Worm (Caenorhabditis elegans) whole organism, L4 larva: ENCODE measurements around the gene twnk-1.

Experiments
- F10B5.3 ChIP-seq: sonication (generic microtip); optimal IDR thresholded peaks from 2 replicates; lab custom pipeline; 2016; ENCODE audit warnings: mild to moderate bottlenecking, missing genetic modification characterization, missing compliant biosample characterization
- F37D6.2 ChIP-seq: sonication (generic microtip); optimal IDR thresholded peaks from 2 replicates; lab custom pipeline; 2016; ENCODE audit warnings: mild to moderate bottlenecking, missing genetic modification characterization, missing compliant biosample characterization
- R02D3.7 ChIP-seq: fragments of 150-350 bp; sonication (generic microtip); optimal IDR thresholded peaks from 3 replicates; lab custom pipeline; 2014; ENCODE audit warnings: missing biosample characterization, missing genetic modification characterization
- Y105C5A.15 ChIP-seq: fragments of 200-800 bp; sonication (Bioruptor generic); IDR thresholded peaks from 2 replicates; pipeline ENCODE4 v1.3.6; 2022; ENCODE audit warnings: missing genetic modification characterization, missing compliant biosample characterization
- Y48G9A.11 ChIP-seq: fragments of 200-800 bp; sonication (Bioruptor generic); IDR thresholded peaks from 2 replicates; pipeline ENCODE4 v1.3.6; 2022; ENCODE audit warnings: missing genetic modification reagents, missing genetic modification characterization, missing compliant biosample characterization
- Y5F2A.4 ChIP-seq: fragments of 200-800 bp; sonication (Bioruptor generic); optimal IDR thresholded peaks from 2 replicates; lab custom pipeline; 2018; ENCODE audit warnings: mild to moderate bottlenecking, missing genetic modification characterization, missing compliant biosample characterization
- ZK337.2 ChIP-seq: fragments of 200-800 bp; sonication (Bioruptor generic); IDR thresholded peaks from 2 replicates; pipeline ENCODE4 v1.3.6; 2022; ENCODE audit warnings: missing genetic modification reagents, missing genetic modification characterization, missing compliant biosample characterization
- aha-1 ChIP-seq: fragments of 150-350 bp; peaks from one replicate; lab custom pipeline; 2014; ENCODE audit warnings: missing biosample characterization, missing genetic modification characterization
- ceh-28 ChIP-seq: fragments of 150-350 bp; optimal IDR thresholded peaks from 2 replicates; lab custom pipeline; 2014; ENCODE audit warnings: missing biosample characterization, missing genetic modification reagents, missing genetic modification characterization
- ceh-32 ChIP-seq: sonication (generic microtip); optimal IDR thresholded peaks from 2 replicates; lab custom pipeline; 2016; ENCODE audit warnings: mild to moderate bottlenecking, missing genetic modification characterization, missing compliant biosample characterization; ENCODE audit not compliant: poor library complexity
- ceh-82 ChIP-seq: sonication (generic microtip); optimal IDR thresholded peaks from 2 replicates; lab custom pipeline; 2017; ENCODE audit warnings: missing biosample characterization, missing genetic modification characterization
- cey-2 ChIP-seq: sonication (generic microtip); optimal IDR thresholded peaks from 3 replicates; lab custom pipeline; 2017; ENCODE audit warnings: missing genetic modification characterization, mild to moderate bottlenecking, missing compliant biosample characterization, antibody characterized with exemption, borderline replicate concordance; ENCODE audit not compliant: insufficient read depth
- dve-1 ChIP-seq: sonication (generic microtip); optimal IDR thresholded peaks from 2 replicates; lab custom pipeline; 2017; ENCODE audit warnings: antibody characterized with exemption, mild to moderate bottlenecking, missing genetic modification characterization, missing compliant biosample characterization; ENCODE audit not compliant: insufficient read depth
- fkh-10 ChIP-seq: fragments of 150-350 bp; optimal IDR thresholded peaks from 2 replicates; lab custom pipeline; 2014; ENCODE audit warnings: missing biosample characterization, missing genetic modification reagents, missing genetic modification characterization
- hlh-11 ChIP-seq: fragments of 200-800 bp; sonication (Bioruptor generic); optimal IDR thresholded peaks from 2 replicates; lab custom pipeline; 2018; ENCODE audit warnings: mild to moderate bottlenecking, missing genetic modification characterization, missing compliant biosample characterization
- hlh-30 ChIP-seq: sonication (generic microtip); optimal IDR thresholded peaks from 2 replicates; lab custom pipeline; 2017; ENCODE audit warnings: antibody characterized with exemption, mild to moderate bottlenecking, missing genetic modification characterization, missing compliant biosample characterization; ENCODE audit not compliant: insufficient read depth
- hmg-1.1 ChIP-seq: fragments of 200-800 bp; sonication (Bioruptor generic); IDR thresholded peaks from 2 replicates; pipeline ENCODE4 v1.3.6; 2022; ENCODE audit warnings: missing genetic modification reagents, missing genetic modification characterization, missing compliant biosample characterization
- jun-1 ChIP-seq: fragments of 150-350 bp; optimal IDR thresholded peaks from 2 replicates; lab custom pipeline; 2014; ENCODE audit warnings: missing biosample characterization, missing genetic modification reagents, missing genetic modification characterization
- lim-7 ChIP-seq: fragments of 200-800 bp; sonication (Bioruptor generic); IDR thresholded peaks from 2 replicates; pipeline ENCODE4 v1.3.6; 2022; ENCODE audit warnings: missing genetic modification characterization, missing compliant biosample characterization
- lin-13 ChIP-seq: fragments of 150-350 bp; optimal IDR thresholded peaks from 2 replicates; lab custom pipeline; 2014; ENCODE audit warnings: missing biosample characterization, missing genetic modification reagents, missing genetic modification characterization
- lin-15B ChIP-seq: fragments of 150-350 bp; sonication (generic microtip); optimal IDR thresholded peaks from 3 replicates; lab custom pipeline; 2014; ENCODE audit warnings: missing biosample characterization, missing genetic modification characterization
- lin-29 ChIP-seq: fragments of 200-800 bp; sonication (Bioruptor generic); IDR thresholded peaks from 2 replicates; pipeline ENCODE4 v1.3.6; 2022; ENCODE audit warnings: missing genetic modification reagents, missing genetic modification characterization, missing compliant biosample characterization
- mdt-29 ChIP-seq: fragments of 200-800 bp; sonication (Bioruptor generic); IDR thresholded peaks from 2 replicates; pipeline ENCODE4 v1.3.6; 2022; ENCODE audit warnings: missing genetic modification reagents, missing genetic modification characterization, missing compliant biosample characterization
- mxl-3 ChIP-seq: fragments of 200-800 bp; sonication (Bioruptor generic); optimal IDR thresholded peaks from 2 replicates; lab custom pipeline; 2018; ENCODE audit warnings: mild to moderate bottlenecking, missing genetic modification characterization, missing compliant biosample characterization
- nhr-10 ChIP-seq: fragments of 150-350 bp; optimal IDR thresholded peaks from 2 replicates; lab custom pipeline; 2014; ENCODE audit warnings: missing biosample characterization, missing genetic modification characterization
- nhr-102 ChIP-seq: sonication (generic microtip); optimal IDR thresholded peaks from 2 replicates; lab custom pipeline; 2016; ENCODE audit warnings: mild to moderate bottlenecking, missing genetic modification characterization, moderate library complexity, missing compliant biosample characterization
- nhr-11 ChIP-seq: fragments of 150-350 bp; optimal IDR thresholded peaks from 2 replicates; lab custom pipeline; 2014; ENCODE audit warnings: missing biosample characterization, missing genetic modification characterization
- nhr-111 ChIP-seq: fragments of 200-800 bp; sonication (Bioruptor generic); optimal IDR thresholded peaks from 2 replicates; lab custom pipeline; 2018; ENCODE audit warnings: mild to moderate bottlenecking, missing genetic modification characterization, missing compliant biosample characterization
- nhr-237 ChIP-seq: sonication (generic microtip); optimal IDR thresholded peaks from 2 replicates; lab custom pipeline; 2017; ENCODE audit warnings: missing biosample characterization, missing genetic modification characterization
- nhr-28 ChIP-seq: fragments of 150-350 bp; optimal IDR thresholded peaks from 2 replicates; lab custom pipeline; 2014; ENCODE audit warnings: missing biosample characterization, missing genetic modification characterization
- nhr-6 ChIP-seq: fragments of 150-350 bp; optimal IDR thresholded peaks from 2 replicates; lab custom pipeline; 2014; ENCODE audit warnings: missing biosample characterization, missing genetic modification characterization
- php-3 ChIP-seq: fragments of 200-800 bp; sonication (Bioruptor generic); IDR thresholded peaks from 2 replicates; pipeline ENCODE4 v1.3.6; 2022; ENCODE audit warnings: missing genetic modification reagents, missing genetic modification characterization, missing compliant biosample characterization
- pqm-1 ChIP-seq: sonication (generic microtip); optimal IDR thresholded peaks from 2 replicates; lab custom pipeline; 2017; ENCODE audit warnings: missing biosample characterization, missing genetic modification characterization
- rbr-2 ChIP-seq: sonication (generic microtip); optimal IDR thresholded peaks from 2 replicates; lab custom pipeline; 2016; ENCODE audit warnings: missing genotype, missing genetic modification characterization, missing compliant biosample characterization
- set-16 ChIP-seq: fragments of 200-800 bp; sonication (Bioruptor generic); IDR thresholded peaks from 2 replicates; pipeline ENCODE4 v1.3.6; 2022; ENCODE audit warnings: missing genetic modification reagents, missing genetic modification characterization, missing compliant biosample characterization
- skn-1 ChIP-seq: fragments of 150-350 bp; optimal IDR thresholded peaks from 2 replicates; lab custom pipeline; 2014; ENCODE audit warnings: missing biosample characterization, missing genetic modification characterization
- snpc-4 ChIP-seq: fragments of 150-350 bp; optimal IDR thresholded peaks from 2 replicates; lab custom pipeline; 2014; ENCODE audit warnings: missing biosample characterization, missing genetic modification characterization
- spr-3 ChIP-seq: fragments of 200-800 bp; sonication (Bioruptor generic); optimal IDR thresholded peaks from 2 replicates; lab custom pipeline; 2018; ENCODE audit warnings: mild to moderate bottlenecking, missing genetic modification characterization, missing compliant biosample characterization
- tag-97 ChIP-seq: fragments of 200-800 bp; sonication (Bioruptor generic); IDR thresholded peaks from 2 replicates; pipeline ENCODE4 v1.3.6; 2022; ENCODE audit warnings: missing genetic modification characterization, missing compliant biosample characterization
- tra-1 ChIP-seq: fragments of 200-800 bp; sonication (Bioruptor generic); IDR thresholded peaks from 2 replicates; pipeline ENCODE4 v1.3.6; 2022; ENCODE audit warnings: missing genetic modification reagents, missing genetic modification characterization, missing compliant biosample characterization
- unc-130 ChIP-seq: sonication (generic microtip); optimal IDR thresholded peaks from 2 replicates; lab custom pipeline; 2016; ENCODE audit warnings: missing genetic modification reagents, missing genetic modification characterization, missing compliant biosample characterization
- unc-62 ChIP-seq, 3 experiments: fragments of 150-350 bp in 1 of 3; sonication (generic microtip); optimal IDR thresholded peaks in 2 of 3; peaks in 1 of 3; 1 replicate in 1 of 3; 2 replicates in 2 of 3; lab custom pipeline; 2014 to 2017; ENCODE audit warnings: missing biosample characterization in 3 of 3, missing genetic modification characterization in 3 of 3, missing genetic modification reagents in 3 of 3, missing genotype in 1 of 3
- vab-7 ChIP-seq: fragments of 200-800 bp; sonication (Bioruptor generic); IDR thresholded peaks from 2 replicates; pipeline ENCODE4 v1.3.6; 2022; ENCODE audit warnings: missing genetic modification reagents, missing genetic modification characterization, missing compliant biosample characterization
- zfp-3 ChIP-seq: fragments of 200-800 bp; sonication (Bioruptor generic); conservative IDR thresholded peaks from 2 replicates; pipeline ENCODE4 v1.3.6; 2022; ENCODE audit warnings: missing genetic modification reagents, missing genetic modification characterization, missing compliant biosample characterization
- zip-11 ChIP-seq: fragments of 200-800 bp; sonication (Bioruptor generic); IDR thresholded peaks from 2 replicates; pipeline ENCODE4 v1.3.6; 2022; ENCODE audit warnings: missing genetic modification characterization, missing compliant biosample characterization

twnk-1 gene

ce11 chrX:5763904-5764303, 27.1 kb upstream of the twnk-1 start (continued):
- TF ChIP-seq set-16 (GFP tag; lab: Robert Waterston, UW) (peak; percentile 3; the same call in 1 of the 2 replicates), lin-15B (tag; lab: Kevin White, UChicago) (no peak), F10B5.3 (tag; lab: Kevin White, UChicago) (no peak), snpc-4 (tag; lab: Kevin White, UChicago) (no peak), ceh-32 (tag; lab: Kevin White, UChicago) (no peak), nhr-6 (tag; lab: Kevin White, UChicago) (peak; percentile 37), nhr-237 (tag; lab: Kevin White, UChicago) (no peak), nhr-11 (peak; percentile 75), fkh-10 (no peak), zfp-3 (GFP tag; lab: Robert Waterston, UW) (no peak), aha-1 (tag; lab: Kevin White, UChicago) (peak; percentile 96), Y5F2A.4 (GFP tag; lab: Kevin White, UChicago) (no peak), nhr-10 (tag; lab: Kevin White, UChicago) (no peak), cey-2 (tag; lab: Kevin White, UChicago) (no peak), rbr-2 (tag; lab: Kevin White, UChicago) (peak; percentile 50), R02D3.7 (tag; lab: Kevin White, UChicago) (no peak), F37D6.2 (tag; lab: Kevin White, UChicago) (peak; percentile 5), tag-97 (GFP tag; lab: Robert Waterston, UW) (no peak), spr-3 (GFP tag; lab: Kevin White, UChicago) (no peak), nhr-28 (peak; percentile 67), ZK337.2 (no peak), vab-7 (GFP tag; lab: Robert Waterston, UW) (0 out of 2 replicates have a peak, but pooled peaks have one; percentile 23), Y105C5A.15 (GFP tag; lab: Robert Waterston, UW) (no peak), ceh-28 (no peak), dve-1 (tag; lab: Kevin White, UChicago) (peak; percentile 42), hlh-11 (tag; lab: Kevin White, UChicago) (peak; percentile 76), lin-13 (GFP tag; lab: Kevin White, UChicago) (no peak), unc-130 (GFP tag; lab: Kevin White, UChicago) (no peak), nhr-111 (GFP tag; lab: Kevin White, UChicago) (no peak), mxl-3 (GFP tag; lab: Kevin White, UChicago) (no peak)

DNA sequence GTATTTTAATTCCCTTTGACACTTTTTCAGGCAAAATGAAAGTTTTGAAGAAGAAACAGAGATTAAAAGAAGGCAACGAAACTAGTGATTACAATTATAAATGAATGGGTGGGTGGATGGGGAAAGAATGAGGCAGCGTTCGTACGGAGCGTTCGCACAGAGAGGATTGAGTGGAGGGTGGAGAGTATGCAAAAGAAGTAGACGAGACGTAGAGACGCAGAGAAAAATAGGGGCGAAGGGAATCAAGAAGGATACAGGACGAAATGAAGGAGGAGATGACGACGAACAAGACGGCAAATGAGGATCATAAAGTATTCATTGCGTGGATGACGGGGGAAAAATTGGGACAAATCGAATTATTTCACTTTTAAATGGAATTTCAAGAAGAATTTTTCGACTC, 26.3 kb upstream of the twnk-1 start:
- no peak for TF ChIP-seq mdt-29 (GFP tag; lab: Robert Waterston, UW)
- TF ChIP-seq nhr-111 (GFP tag; lab: Kevin White, UChicago): no peak
- TF ChIP-seq set-16 (GFP tag; lab: Robert Waterston, UW): no peak
- no peak for TF ChIP-seq pqm-1
- TF ChIP-seq jun-1: no peak
- no peak for TF ChIP-seq hlh-30
- peak; percentile 14 for TF ChIP-seq rbr-2 (tag; lab: Kevin White, UChicago)
- peak; percentile 8 for TF ChIP-seq dve-1 (tag; lab: Kevin White, UChicago)
- TF ChIP-seq skn-1: no peak
- TF ChIP-seq unc-62 (GFP tag; optimal IDR thresholded peaks at IDR 0.05 in 1 of 2; lab: Kevin White, UChicago): peak in 1 of 2 experiments; percentile 82
- TF ChIP-seq unc-62 (tag; optimal IDR thresholded peaks at IDR 0.05; lab: Kevin White, UChicago): no peak
- TF ChIP-seq nhr-102: no peak
- TF ChIP-seq lim-7 (GFP tag; lab: Robert Waterston, UW): no peak
- no peak for TF ChIP-seq php-3 (GFP tag; lab: Robert Waterston, UW)
- TF ChIP-seq ceh-82 (tag; lab: Kevin White, UChicago): no peak
- TF ChIP-seq tra-1 (GFP tag; lab: Robert Waterston, UW): no peak
- no peak for TF ChIP-seq lin-29 (GFP tag; lab: Robert Waterston, UW)
- no peak for TF ChIP-seq Y48G9A.11
- TF ChIP-seq tag-97 (GFP tag; lab: Robert Waterston, UW): no peak
- no peak for TF ChIP-seq zip-11 (GFP tag; lab: Robert Waterston, UW)
- TF ChIP-seq hmg-1.1 (GFP tag; lab: Robert Waterston, UW): 0 out of 2 replicates have a peak, but pooled peaks have one; percentile 51
